Fruit fly (Drosophila melanogaster) whole organism, embryonic: ENCODE results near the gene CG42393.

ENCODE experiments used
- B-H1 ChIP-seq: fragments of 200-800 bp; sonication (Bioruptor generic); IDR thresholded peaks from 3 replicates; pipeline ENCODE4 v1.3.6; 2022; ENCODE audit warnings: missing biosample characterization, missing genetic modification characterization
- Bteb2 ChIP-seq: fragments of 200-800 bp; sonication (Bioruptor generic); optimal IDR thresholded peaks from 2 replicates; lab custom pipeline; 2016; ENCODE audit warnings: missing biosample characterization, missing genetic modification characterization
- CG10209 ChIP-seq: fragments of 200-800 bp; sonication (Bioruptor generic); optimal IDR thresholded peaks from 3 replicates; lab custom pipeline; 2017; ENCODE audit warnings: missing biosample characterization, mild to moderate bottlenecking, missing genetic modification characterization, missing genetic modification reagents
- CG10321 ChIP-seq: fragments of 200-800 bp; sonication (Bioruptor generic); IDR thresholded peaks from 2 replicates; pipeline ENCODE4 v1.3.6; 2022; ENCODE audit warnings: missing biosample characterization, missing genetic modification characterization
- CG10654 ChIP-seq: fragments of 200-800 bp; sonication (Bioruptor generic); optimal IDR thresholded peaks from 2 replicates; lab custom pipeline; 2016; ENCODE audit warnings: missing biosample characterization, missing genetic modification characterization
- CG12769 ChIP-seq: fragments of 200-800 bp; sonication (Bioruptor generic); optimal IDR thresholded peaks from 2 replicates; lab custom pipeline; 2019; ENCODE audit warnings: missing biosample characterization, mild to moderate bottlenecking, missing genetic modification characterization, moderate library complexity
- CG13894 ChIP-seq: fragments of 200-800 bp; sonication (Bioruptor generic); optimal IDR thresholded peaks from 3 replicates; lab custom pipeline; 2018; ENCODE audit warnings: missing biosample characterization, mild to moderate bottlenecking, missing genetic modification characterization, moderate library complexity
- CG14667 ChIP-seq: fragments of 200-800 bp; sonication (Bioruptor generic); IDR thresholded peaks from 2 replicates; pipeline ENCODE4 v1.3.6; 2022; ENCODE audit warnings: missing biosample characterization, missing genetic modification characterization
- CG15269 ChIP-seq: fragments of 200-800 bp; sonication (Bioruptor generic); optimal IDR thresholded peaks from 2 replicates; lab custom pipeline; 2018; ENCODE audit warnings: missing biosample characterization, mild to moderate bottlenecking, missing genetic modification characterization, moderate library complexity
- CG1602 ChIP-seq: fragments of 200-800 bp; sonication (Bioruptor generic); optimal IDR thresholded peaks from 3 replicates; lab custom pipeline; 2016; ENCODE audit warnings: missing biosample characterization, missing genetic modification characterization
- CG17568 ChIP-seq: fragments of 200-800 bp; sonication (Bioruptor generic); optimal IDR thresholded peaks from 2 replicates; lab custom pipeline; 2018; ENCODE audit warnings: missing biosample characterization, mild to moderate bottlenecking, missing genetic modification characterization, moderate library complexity
- CG17829 ChIP-seq: fragments of 200-800 bp; optimal IDR thresholded peaks from 2 replicates; lab custom pipeline; 2019; ENCODE audit warnings: missing biosample characterization, mild to moderate bottlenecking, missing genetic modification characterization, moderate library complexity
- CG18619 ChIP-seq: fragments of 200-800 bp; sonication (Bioruptor generic); optimal IDR thresholded peaks from 3 replicates; lab custom pipeline; 2017; ENCODE audit warnings: missing biosample characterization, mild to moderate bottlenecking, missing genetic modification characterization
- CG2199 ChIP-seq: fragments of 200-800 bp; sonication (Bioruptor generic); IDR thresholded peaks from 3 replicates; pipeline ENCODE4 v1.3.6; 2022; ENCODE audit warnings: missing biosample characterization, missing genetic modification characterization
- CG31365 ChIP-seq: fragments of 200-800 bp; sonication (Bioruptor generic); optimal IDR thresholded peaks from 2 replicates; lab custom pipeline; 2018; ENCODE audit warnings: missing biosample characterization, mild to moderate bottlenecking, missing genetic modification characterization
- CG31441 ChIP-seq: fragments of 200-800 bp; sonication (Bioruptor generic); IDR thresholded peaks from 2 replicates; pipeline ENCODE4 v1.3.6; 2022; ENCODE audit warnings: missing biosample characterization, missing genetic modification characterization
- CG3995 ChIP-seq: fragments of 200-800 bp; sonication (Bioruptor generic); optimal IDR thresholded peaks from 3 replicates; lab custom pipeline; 2016; ENCODE audit warnings: missing biosample characterization, missing genetic modification characterization
- CG4360 ChIP-seq: fragments of 200-800 bp; sonication (Bioruptor generic); IDR thresholded peaks from 2 replicates; pipeline ENCODE4 v1.3.6; 2022; ENCODE audit warnings: missing biosample characterization, missing genetic modification characterization
- CG6175 ChIP-seq: fragments of 200-800 bp; sonication (Bioruptor generic); IDR thresholded peaks from 3 replicates; pipeline ENCODE4 v1.3.6; 2022; ENCODE audit warnings: missing biosample characterization, missing genetic modification characterization
- CG6254 ChIP-seq: fragments of 200-800 bp; sonication (Bioruptor generic); optimal IDR thresholded peaks from 3 replicates; lab custom pipeline; 2017; ENCODE audit warnings: mild to moderate bottlenecking, missing biosample characterization, missing genetic modification reagents, missing genetic modification characterization
- CG6813 ChIP-seq: fragments of 200-800 bp; sonication (Bioruptor generic); optimal IDR thresholded peaks from 2 replicates; lab custom pipeline; 2017; ENCODE audit warnings: missing biosample characterization, missing genetic modification characterization, mild to moderate bottlenecking, moderate library complexity, missing genetic modification reagents
- CG8290 ChIP-seq, 3 experiments: fragments of 200-800 bp; sonication (Bioruptor generic); optimal IDR thresholded peaks; 2 replicates each; lab custom pipeline; 2016 to 2019; ENCODE audit warnings: missing biosample characterization in 3 of 3, missing genetic modification characterization in 3 of 3, mild to moderate bottlenecking in 2 of 3, moderate library complexity in 1 of 3
- Deaf1 ChIP-seq: fragments of 200-800 bp; optimal IDR thresholded peaks from 3 replicates; lab custom pipeline; 2019; ENCODE audit warnings: missing biosample characterization, mild to moderate bottlenecking, missing genetic modification characterization, moderate library complexity
- Dref ChIP-seq: fragments of 200-800 bp; sonication (Bioruptor generic); IDR thresholded peaks from 2 replicates; pipeline ENCODE4 v1.3.6; 2022; ENCODE audit warnings: missing biosample characterization, missing genetic modification characterization
- Gsc ChIP-seq: fragments of 200-800 bp; sonication (Bioruptor generic); IDR thresholded peaks from 2 replicates; pipeline ENCODE4 v1.3.6; 2022; ENCODE audit warnings: missing biosample characterization, missing genetic modification characterization
- MBD-R2 ChIP-seq: fragments of 200-800 bp; sonication (Bioruptor generic); IDR thresholded peaks from 2 replicates; pipeline ENCODE4 v1.3.6; 2022; ENCODE audit warnings: missing biosample characterization, missing genetic modification characterization
- Mad ChIP-seq: fragments of 200-800 bp; sonication (Bioruptor generic); optimal IDR thresholded peaks from 2 replicates; lab custom pipeline; 2016; ENCODE audit warnings: missing biosample characterization, missing genetic modification characterization
- Pdp1 ChIP-seq, 2 experiments: fragments of 200-800 bp; sonication (Bioruptor generic); optimal IDR thresholded peaks; 3 replicates each; lab custom pipeline; 2016; ENCODE audit warnings: missing biosample characterization in 2 of 2, missing genetic modification characterization in 2 of 2, mild to moderate bottlenecking in 1 of 2, moderate library complexity in 1 of 2
- Ptx1 ChIP-seq: fragments of 200-800 bp; sonication (Bioruptor generic); IDR thresholded peaks from 2 replicates; pipeline ENCODE4 v1.3.6; 2022; ENCODE audit warnings: missing biosample characterization, missing genetic modification characterization
- Side ChIP-seq: fragments of 200-800 bp; sonication (Bioruptor generic); optimal IDR thresholded peaks from 2 replicates; lab custom pipeline; 2016; ENCODE audit warnings: missing biosample characterization, missing genetic modification characterization
- ac ChIP-seq: fragments of 200-800 bp; sonication (Bioruptor generic); optimal IDR thresholded peaks from 3 replicates; lab custom pipeline; 2017; ENCODE audit warnings: missing biosample characterization, mild to moderate bottlenecking, missing genetic modification characterization
- cad ChIP-seq: fragments of >200 bp; optimal IDR thresholded peaks from 2 replicates; lab custom pipeline; 2017; ENCODE audit warnings: missing biosample characterization, missing genetic modification characterization
- cg ChIP-seq: fragments of 200-800 bp; sonication (Bioruptor generic); optimal IDR thresholded peaks from 3 replicates; lab custom pipeline; 2019; ENCODE audit warnings: missing biosample characterization, mild to moderate bottlenecking, missing genetic modification characterization, moderate library complexity
- ems ChIP-seq: fragments of 200-800 bp; sonication (Bioruptor generic); optimal IDR thresholded peaks from 3 replicates; lab custom pipeline; 2016; ENCODE audit warnings: missing biosample characterization, missing genetic modification characterization
- en ChIP-seq: fragments of 200-800 bp; sonication (Bioruptor generic); optimal IDR thresholded peaks from 2 replicates; lab custom pipeline; 2016; ENCODE audit warnings: missing biosample characterization, missing genetic modification characterization
- fd102C ChIP-seq: fragments of 200-800 bp; sonication (Bioruptor generic); optimal IDR thresholded peaks from 2 replicates; lab custom pipeline; 2018; ENCODE audit warnings: missing biosample characterization, mild to moderate bottlenecking, missing genetic modification characterization, moderate library complexity
- gsb ChIP-seq: fragments of 200-800 bp; sonication (Bioruptor generic); IDR thresholded peaks from 2 replicates; pipeline ENCODE4 v1.3.6; 2022; ENCODE audit warnings: missing biosample characterization, missing genetic modification characterization
- klu ChIP-seq: fragments of 200-800 bp; sonication (Bioruptor generic); IDR thresholded peaks from 2 replicates; pipeline ENCODE4 v1.3.6; 2022; ENCODE audit warnings: missing biosample characterization, missing genetic modification characterization
- lola ChIP-seq, 3 experiments: fragments of >200 bp in 2 of 3; fragments of 200-800 bp in 1 of 3; sonication (Bioruptor generic) in 1 of 3; optimal IDR thresholded peaks; 2 replicates each; lab custom pipeline; 2017 to 2019; ENCODE audit warnings: missing biosample characterization in 3 of 3, missing genetic modification characterization in 3 of 3, mild to moderate bottlenecking in 1 of 3, moderate library complexity in 1 of 3
- maf-S ChIP-seq: fragments of 200-800 bp; sonication (Bioruptor generic); optimal IDR thresholded peaks from 2 replicates; lab custom pipeline; 2016; ENCODE audit warnings: missing biosample characterization, missing genetic modification characterization
- mirr ChIP-seq: fragments of 200-800 bp; sonication (Bioruptor generic); optimal IDR thresholded peaks from 3 replicates; lab custom pipeline; 2018; ENCODE audit warnings: missing biosample characterization, mild to moderate bottlenecking, missing genetic modification characterization
- mld ChIP-seq: fragments of 200-800 bp; sonication (Bioruptor generic); IDR thresholded peaks from 3 replicates; pipeline ENCODE4 v1.3.6; 2022; ENCODE audit warnings: missing biosample characterization, missing genetic modification characterization; ENCODE audit not compliant: partially characterized antibody
- nom ChIP-seq: fragments of 200-800 bp; sonication (Bioruptor generic); optimal IDR thresholded peaks from 2 replicates; lab custom pipeline; 2017; ENCODE audit warnings: missing biosample characterization, missing genetic modification characterization, mild to moderate bottlenecking, moderate library complexity, missing genetic modification reagents
- org-1 ChIP-seq: fragments of 200-800 bp; sonication (Bioruptor generic); optimal IDR thresholded peaks from 2 replicates; lab custom pipeline; 2017; ENCODE audit warnings: missing biosample characterization, missing genetic modification characterization
- rib ChIP-seq: fragments of 200-800 bp; sonication (Bioruptor generic); IDR thresholded peaks from 2 replicates; pipeline ENCODE4 v1.3.6; 2022; ENCODE audit warnings: missing biosample characterization, missing genetic modification characterization
- sens ChIP-seq: fragments of 200-800 bp; sonication (Bioruptor generic); peaks from one replicate; lab custom pipeline; 2016; ENCODE audit warnings: missing biosample characterization, missing genetic modification characterization
- slbo ChIP-seq: fragments of 200-800 bp; sonication (Bioruptor generic); IDR thresholded peaks from 2 replicates; pipeline ENCODE4 v1.3.6; 2022; ENCODE audit warnings: missing biosample characterization, missing genetic modification characterization
- sqz ChIP-seq: fragments of 200-800 bp; sonication (Bioruptor generic); optimal IDR thresholded peaks from 3 replicates; lab custom pipeline; 2018; ENCODE audit warnings: missing biosample characterization, mild to moderate bottlenecking, missing genetic modification characterization
- sug ChIP-seq: fragments of 200-800 bp; optimal IDR thresholded peaks from 2 replicates; lab custom pipeline; 2019; ENCODE audit warnings: missing biosample characterization, mild to moderate bottlenecking, missing genetic modification characterization, moderate library complexity
- unpg ChIP-seq: fragments of 200-800 bp; sonication (Bioruptor generic); optimal IDR thresholded peaks from 3 replicates; lab custom pipeline; 2018; ENCODE audit warnings: missing biosample characterization, mild to moderate bottlenecking, missing genetic modification characterization, moderate library complexity

CG42393 gene

DNA sequence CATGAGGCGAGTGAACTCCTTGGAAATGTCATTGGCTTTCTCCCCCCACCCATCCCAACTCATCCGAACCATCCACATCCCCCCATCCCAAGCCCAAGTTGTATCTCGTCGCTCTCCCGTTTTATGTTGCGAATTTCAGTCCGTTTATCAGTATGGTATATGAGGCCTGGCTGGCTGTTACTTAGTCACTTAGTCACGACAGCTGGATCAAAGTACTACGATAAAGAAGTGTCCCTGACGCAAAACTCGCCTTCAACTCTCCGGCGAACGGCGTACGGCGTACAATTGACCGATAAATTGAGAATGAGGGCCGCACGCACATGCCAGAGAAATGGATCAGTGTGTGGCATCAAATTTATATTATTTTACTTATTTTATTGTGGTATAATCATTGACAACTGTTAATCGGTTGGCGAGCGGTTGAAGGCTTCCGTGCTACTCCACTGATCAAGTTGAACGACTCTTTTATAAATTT is 40.9 kb upstream of the CG42393 start:
- TF ChIP-seq cg (GFP tag; lab: Kevin White, UChicago) (no peak), CG18619 (GFP tag; lab: Kevin White, UChicago) (no peak), nom (GFP tag; lab: Kevin White, UChicago) (peak; percentile 80), sug (tag; lab: Kevin White, UChicago) (peak; percentile 35), Deaf1 (no peak), CG3995 (peak; percentile 30), sens (GFP tag; lab: Kevin White, UChicago) (peak; percentile 26), mirr (peak; percentile 54), CG8290 (GFP tag; optimal IDR thresholded peaks at IDR 0.05; lab: Kevin White, UChicago) (no peak), CG8290 (tag; optimal IDR thresholded peaks at IDR 0.05; lab: Kevin White, UChicago) (peak in 1 of 2 experiments; percentile 25), CG12769 (peak; percentile 32)
- TF ChIP-seq, all 482 proteins: peak for 7

- TF ChIP-seq Side (GFP tag; lab: Kevin White, UChicago) (no peak), CG1602 (GFP tag; lab: Kevin White, UChicago) (no peak), CG10321 (GFP tag; lab: Robert Waterston, UW) (no peak), CG14667 (GFP tag; lab: Robert Waterston, UW) (no peak), Ptx1 (GFP tag; lab: Robert Waterston, UW) (no peak), CG31365 (tag; lab: Kevin White, UChicago) (no peak), CG17568 (GFP tag; lab: Kevin White, UChicago) (peak; percentile 16), CG13894 (tag; lab: Kevin White, UChicago) (peak; percentile 67), sug (tag; lab: Kevin White, UChicago) (no peak), maf-S (GFP tag; lab: Kevin White, UChicago) (no peak), ac (GFP tag; lab: Kevin White, UChicago) (no peak), gsb (GFP tag; lab: Robert Waterston, UW) (no peak), rib (GFP tag; lab: Robert Waterston, UW) (peak; percentile 91), MBD-R2 (no peak), Pdp1 (GFP tag; optimal IDR thresholded peaks at IDR 0.05; lab: Kevin White, UChicago) (peak in 1 of 2 experiments; percentile 89), B-H1 (no peak), Mad (GFP tag; lab: Kevin White, UChicago) (no peak), Gsc (no peak), CG12769 (no peak), ems (GFP tag; lab: Kevin White, UChicago) (no peak), CG4360 (GFP tag; lab: Robert Waterston, UW) (no peak), CG15269 (tag; lab: Kevin White, UChicago) (no peak), CG6175 (GFP tag; lab: Robert Waterston, UW) (no peak), en (GFP tag; lab: Kevin White, UChicago) (no peak), klu (GFP tag; lab: Robert Waterston, UW) (no peak), Bteb2 (no peak), mld (no peak), CG2199 (GFP tag; lab: Robert Waterston, UW) (peak; percentile 69; the same call in 2 of the 3 replicates), sqz (GFP tag; lab: Kevin White, UChicago) (peak; percentile 50), unpg (GFP tag; lab: Kevin White, UChicago) (no peak), CG10654 (GFP tag; lab: Kevin White, UChicago) (no peak), CG31441 (GFP tag; lab: Robert Waterston, UW) (no peak), cad (no peak), CG10209 (no peak), slbo (GFP tag; lab: Robert Waterston, UW) (no peak), org-1 (GFP tag; lab: Kevin White, UChicago) (no peak), lola (GFP tag; optimal IDR thresholded peaks at IDR 0.05; lab: Kevin White, UChicago) (no peak), CG6254 (GFP tag; lab: Kevin White, UChicago) (no peak), CG17829 (no peak), fd102C (GFP tag; lab: Kevin White, UChicago) (no peak), CG6813 (GFP tag; lab: Kevin White, UChicago) (peak; percentile 15), Dref (GFP tag; lab: Robert Waterston, UW) (no peak)
Measured at dm6 chr3L:18002150-18002549, 40.4 kb upstream of the CG42393 start.
